Fruit fly (Drosophila melanogaster): ENCODE measurements around the gene Ir76a.

Gene Ir76a

dm6 chr3L:19845047-19845906 is 46.2 kb downstream of the Ir76a start, which contains the start of gene Papss (continued):
- TF ChIP-seq CG6683 (GFP tag; optimal IDR thresholded peaks at IDR 0.05) (peak; percentile 38), Scr (GFP tag; IDR thresholded peaks at IDR 0.05; ENCODE audit: partially characterized antibody) (peak; percentile 90), Dip3 (GFP tag; optimal IDR thresholded peaks at IDR 0.05) (no peak), MBD-R2 (GFP tag; IDR thresholded peaks at IDR 0.05) (peak; percentile 97), sens-2 (GFP tag; IDR thresholded peaks at IDR 0.05) (0 out of 2 replicates have a peak, but pooled peaks have one; percentile 39), sima (GFP tag; optimal IDR thresholded peaks at IDR 0.05) (no peak), her (GFP tag; optimal IDR thresholded peaks at IDR 0.05) (peak; percentile 23), Atf-2 (GFP tag; optimal IDR thresholded peaks at IDR 0.05) (no peak), salm (tag; optimal IDR thresholded peaks at IDR 0.05) (no peak), dmrt99B (tag; optimal IDR thresholded peaks at IDR 0.05) (no peak), esg (GFP tag; conservative IDR thresholded peaks at IDR 0.05) (no peak), CG8765 (GFP tag; IDR thresholded peaks at IDR 0.05) (no peak), disco-r (GFP tag; optimal IDR thresholded peaks at IDR 0.05) (no peak), CG7786 (GFP tag; optimal IDR thresholded peaks at IDR 0.05) (no peak), Hr3 (GFP tag; optimal IDR thresholded peaks at IDR 0.05) (no peak), Optix (GFP tag; IDR thresholded peaks at IDR 0.05) (no peak), HLHmδ (GFP tag; optimal IDR thresholded peaks at IDR 0.05) (no peak), caup (GFP tag; optimal IDR thresholded peaks at IDR 0.05; ENCODE audit: severe bottlenecking) (peak; percentile 56), CG1832 (GFP tag; optimal IDR thresholded peaks at IDR 0.05) (no peak), CG10654 (GFP tag; optimal IDR thresholded peaks at IDR 0.05) (no peak), CG12236 (GFP tag; optimal IDR thresholded peaks at IDR 0.05) (no peak), insv (GFP tag; optimal IDR thresholded peaks at IDR 0.05) (no peak), Ada2b (GFP tag; IDR thresholded peaks at IDR 0.05) (peak; percentile 11; the same call in 1 of the 2 replicates), CG13894 (tag; optimal IDR thresholded peaks at IDR 0.05) (peak; percentile 26), PHDP (tag; optimal IDR thresholded peaks at IDR 0.05) (peak; percentile 25), CG5245 (GFP tag; optimal IDR thresholded peaks at IDR 0.05) (no peak), fu2 (GFP tag; optimal IDR thresholded peaks at IDR 0.05) (no peak), CG2875 (GFP tag; optimal IDR thresholded peaks at IDR 0.05) (no peak), dan (GFP tag; IDR thresholded peaks at IDR 0.05) (no peak), CG7963 (GFP tag; IDR thresholded peaks at IDR 0.05; ENCODE audit: partially characterized antibody) (peak; percentile 71; the same call in 2 of the 3 replicates), CG4404 (GFP tag; IDR thresholded peaks at IDR 0.05) (no peak), CG34224 (GFP tag; IDR thresholded peaks at IDR 0.05; ENCODE audit: partially characterized antibody) (peak; percentile 88), CG30403 (GFP tag; optimal IDR thresholded peaks at IDR 0.05) (peak; percentile 51), Doc2 (GFP tag; IDR thresholded peaks at IDR 0.05) (no peak), Deaf1 (tag; optimal IDR thresholded peaks at IDR 0.05) (no peak), CG6791 (GFP tag; IDR thresholded peaks at IDR 0.05; ENCODE audit: partially characterized antibody) (peak; percentile 82), lov (optimal IDR thresholded peaks at IDR 0.05) (no peak), lov (GFP tag; IDR thresholded peaks at IDR 0.05) (no peak), ham (GFP tag; IDR thresholded peaks at IDR 0.05) (no peak), CG12155 (GFP tag; optimal IDR thresholded peaks at IDR 0.05) (no peak), shn (GFP tag; optimal IDR thresholded peaks at IDR 0.05) (no peak), Oaz (GFP tag; IDR thresholded peaks at IDR 0.05) (no peak), HmgD (GFP tag; optimal IDR thresholded peaks at IDR 0.05) (no peak), Rx (GFP tag; IDR thresholded peaks at IDR 0.05) (no peak), Dp (GFP tag; optimal IDR thresholded peaks at IDR 0.05) (peak; percentile 2), lbe (GFP tag; optimal IDR thresholded peaks at IDR 0.05) (no peak), C15 (GFP tag; IDR thresholded peaks at IDR 0.05) (no peak), p53 (GFP tag; optimal IDR thresholded peaks at IDR 0.05) (no peak), Jarid2 (GFP tag; optimal IDR thresholded peaks at IDR 0.05) (no peak), Drgx (GFP tag; IDR thresholded peaks at IDR 0.05) (no peak)
